Worm (Caenorhabditis elegans): ENCODE measurements around the gene daf-2.

- no peak for TF ChIP-seq lsy-2 (tag; optimal IDR thresholded peaks at IDR 0.05)
- TF ChIP-seq elt-3 (tag; optimal IDR thresholded peaks at IDR 0.05), result no peak
- TF ChIP-seq ceh-82 (tag; optimal IDR thresholded peaks at IDR 0.05), result no peak
- no peak for TF ChIP-seq skn-1 (tag; optimal IDR thresholded peaks at IDR 0.05)
- no peak for TF ChIP-seq unc-39 (tag; optimal IDR thresholded peaks at IDR 0.05)
- no peak for TF ChIP-seq mab-5 (tag; optimal IDR thresholded peaks at IDR 0.05)
- TF ChIP-seq sma-3 (GFP tag; optimal IDR thresholded peaks at IDR 0.05), result no peak
- no peak for TF ChIP-seq nhr-23 (tag; optimal IDR thresholded peaks at IDR 0.05)
- no peak for TF ChIP-seq elt-1 (tag; optimal IDR thresholded peaks at IDR 0.05)
- no peak for TF ChIP-seq C34F6.9 (tag; optimal IDR thresholded peaks at IDR 0.05)
Observed at ce11 chrIII:3047040-3047439, 6.4 kb upstream of the daf-2 start, which contains the start of gene cutl-25.

Data from whole organism, L2 larva.